Worm (Caenorhabditis elegans) whole organism, L4 larva: ENCODE data around the gene gcy-21.

ENCODE experiments used
- ceh-62 ChIP-seq: sonication (generic microtip); optimal IDR thresholded peaks from 2 replicates; lab custom pipeline; 2017; ENCODE audit warnings: missing biosample characterization, missing genetic modification characterization
- ceh-82 ChIP-seq: sonication (generic microtip); optimal IDR thresholded peaks from 2 replicates; lab custom pipeline; 2017; ENCODE audit warnings: missing biosample characterization, missing genetic modification characterization
- lin-39 ChIP-seq: fragments of 150-350 bp; optimal IDR thresholded peaks from 2 replicates; lab custom pipeline; 2014; ENCODE audit warnings: missing biosample characterization, missing genetic modification reagents, missing genetic modification characterization
- nhr-111 ChIP-seq: fragments of 200-800 bp; sonication (Bioruptor generic); optimal IDR thresholded peaks from 2 replicates; lab custom pipeline; 2018; ENCODE audit warnings: mild to moderate bottlenecking, missing genetic modification characterization, missing compliant biosample characterization
- snpc-4 ChIP-seq: fragments of 150-350 bp; optimal IDR thresholded peaks from 2 replicates; lab custom pipeline; 2014; ENCODE audit warnings: missing biosample characterization, missing genetic modification characterization
- tag-97 ChIP-seq: fragments of 200-800 bp; sonication (Bioruptor generic); IDR thresholded peaks from 2 replicates; pipeline ENCODE4 v1.3.6; 2022; ENCODE audit warnings: missing genetic modification characterization, missing compliant biosample characterization
- unc-62 ChIP-seq, 3 experiments: fragments of 150-350 bp in 1 of 3; sonication (generic microtip); optimal IDR thresholded peaks in 2 of 3; peaks in 1 of 3; 1 replicate in 1 of 3; 2 replicates in 2 of 3; lab custom pipeline; 2014 to 2017; ENCODE audit warnings: missing biosample characterization in 3 of 3, missing genetic modification characterization in 3 of 3, missing genetic modification reagents in 3 of 3, missing genotype in 1 of 3
- zfp-2 ChIP-seq: sonication (generic microtip); optimal IDR thresholded peaks from 2 replicates; lab custom pipeline; 2016; ENCODE audit warnings: mild to moderate bottlenecking, missing genetic modification characterization, missing compliant biosample characterization
- ztf-11 ChIP-seq: fragments of 150-350 bp; optimal IDR thresholded peaks from 2 replicates; lab custom pipeline; 2014; ENCODE audit warnings: missing biosample characterization, missing genetic modification characterization

DNA sequence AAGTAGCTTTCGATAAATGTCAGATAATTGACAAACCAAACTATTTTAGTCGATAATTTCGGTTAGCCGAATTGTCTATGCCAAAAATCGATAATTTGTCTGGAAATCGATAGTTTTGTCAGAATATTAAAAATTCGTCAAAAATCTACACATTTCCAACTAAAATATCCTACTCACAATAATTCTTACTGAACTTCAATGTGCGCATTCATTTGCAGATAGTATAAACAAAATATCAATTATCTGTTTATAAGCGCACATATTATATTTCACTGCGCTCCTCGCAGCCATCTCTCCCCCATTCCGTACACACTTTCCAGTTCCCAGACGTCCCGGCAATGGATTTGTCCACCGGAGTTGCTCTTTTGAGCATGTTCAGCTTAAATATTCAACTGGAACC is 34.7 kb upstream of the gcy-21 start, which contains the start of gene lgc-28:
- TF ChIP-seq lin-39 (tag; lab: Kevin White, UChicago) = no peak
- no peak for TF ChIP-seq ceh-62 (tag; lab: Kevin White, UChicago)
- no peak for TF ChIP-seq ztf-11 (tag; lab: Kevin White, UChicago)
- no peak for TF ChIP-seq snpc-4
- no peak for TF ChIP-seq zfp-2 (tag; lab: Kevin White, UChicago)
- no peak for TF ChIP-seq ceh-82
- no peak for TF ChIP-seq tag-97 (GFP tag; lab: Robert Waterston, UW)
- TF ChIP-seq nhr-111 (GFP tag; lab: Kevin White, UChicago) = no peak
- no peak for TF ChIP-seq unc-62 (GFP tag; optimal IDR thresholded peaks at IDR 0.05 in 1 of 2; lab: Kevin White, UChicago)
- no peak for TF ChIP-seq unc-62 (tag; optimal IDR thresholded peaks at IDR 0.05; lab: Kevin White, UChicago)
